Worm (Caenorhabditis elegans) whole organism, L2 larva: ENCODE data around the gene elo-7.

Source experiments
- C34F6.9 ChIP-seq: fragments of 150-350 bp; optimal IDR thresholded peaks from 2 replicates; lab custom pipeline; 2014; ENCODE audit warnings: missing biosample characterization, missing genetic modification characterization
- F13H6.1 ChIP-seq: sonication (generic microtip); optimal IDR thresholded peaks from 2 replicates; lab custom pipeline; 2016; ENCODE audit warnings: missing genetic modification characterization, missing compliant biosample characterization
- R02D3.7 ChIP-seq: fragments of 150-350 bp; optimal IDR thresholded peaks from 2 replicates; lab custom pipeline; 2014; ENCODE audit warnings: missing biosample characterization, missing genetic modification characterization
- alr-1 ChIP-seq: fragments of 150-350 bp; optimal IDR thresholded peaks from 2 replicates; lab custom pipeline; 2014; ENCODE audit warnings: missing biosample characterization, missing genetic modification characterization
- ama-1 ChIP-seq: fragments of 150-350 bp; optimal IDR thresholded peaks from 2 replicates; lab custom pipeline; 2018; ENCODE audit warnings: inconsistent platforms
- blmp-1 ChIP-seq: sonication (generic microtip); optimal IDR thresholded peaks from 2 replicates; lab custom pipeline; 2017; ENCODE audit warnings: missing genetic modification characterization, mild to moderate bottlenecking, missing compliant biosample characterization, antibody characterized with exemption, moderate library complexity; ENCODE audit not compliant: insufficient read depth
- ceh-16 ChIP-seq: fragments of 150-350 bp; optimal IDR thresholded peaks from 2 replicates; lab custom pipeline; 2014; ENCODE audit warnings: missing biosample characterization, missing genetic modification characterization
- ceh-82 ChIP-seq: fragments of 150-350 bp; optimal IDR thresholded peaks from 2 replicates; lab custom pipeline; 2014; ENCODE audit warnings: missing biosample characterization, missing genetic modification characterization
- elt-1 ChIP-seq: fragments of 150-350 bp; optimal IDR thresholded peaks from 2 replicates; lab custom pipeline; 2014; ENCODE audit warnings: missing biosample characterization, missing genetic modification characterization
- elt-3 ChIP-seq: sonication (generic microtip); optimal IDR thresholded peaks from 2 replicates; lab custom pipeline; 2017; ENCODE audit warnings: missing biosample characterization, missing genetic modification characterization
- gmeb-1 ChIP-seq: fragments of 150-350 bp; optimal IDR thresholded peaks from 2 replicates; lab custom pipeline; 2014; ENCODE audit warnings: missing biosample characterization, missing genetic modification characterization
- lin-11 ChIP-seq: fragments of 150-350 bp; sonication (generic microtip); optimal IDR thresholded peaks from 2 replicates; lab custom pipeline; 2014; ENCODE audit warnings: missing biosample characterization, missing genetic modification characterization, inconsistent platforms, mixed read lengths
- lin-13 ChIP-seq: fragments of 150-350 bp; optimal IDR thresholded peaks from 2 replicates; lab custom pipeline; 2014; ENCODE audit warnings: missing biosample characterization, missing genetic modification reagents, missing genetic modification characterization
- lin-39 ChIP-seq: fragments of 150-350 bp; optimal IDR thresholded peaks from 2 replicates; lab custom pipeline; 2014; ENCODE audit warnings: missing biosample characterization, missing genetic modification reagents, missing genetic modification characterization
- lsy-2 ChIP-seq, 2 experiments: fragments of 150-350 bp in 1 of 2; sonication (generic microtip) in 1 of 2; optimal IDR thresholded peaks; 2 replicates each; lab custom pipeline; 2014 to 2017; ENCODE audit warnings: missing biosample characterization in 2 of 2, missing genetic modification characterization in 2 of 2
- mab-5 ChIP-seq: fragments of 150-350 bp; optimal IDR thresholded peaks from 2 replicates; lab custom pipeline; 2014; ENCODE audit warnings: missing biosample characterization, missing genetic modification characterization
- mdl-1 ChIP-seq, 2 experiments: fragments of 150-350 bp in 1 of 2; sonication (generic microtip) in 1 of 2; optimal IDR thresholded peaks; 2 replicates each; lab custom pipeline; 2017; ENCODE audit warnings: missing biosample characterization in 2 of 2, missing genetic modification characterization in 2 of 2
- nhr-21 ChIP-seq: fragments of 150-350 bp; optimal IDR thresholded peaks from 2 replicates; lab custom pipeline; 2014; ENCODE audit warnings: missing biosample characterization, missing genetic modification characterization
- nhr-23 ChIP-seq: fragments of 150-350 bp; optimal IDR thresholded peaks from 2 replicates; lab custom pipeline; 2014; ENCODE audit warnings: missing biosample characterization, missing genetic modification reagents, missing genetic modification characterization
- sem-4 ChIP-seq: fragments of 150-350 bp; optimal IDR thresholded peaks from 2 replicates; lab custom pipeline; 2014; ENCODE audit warnings: missing biosample characterization, missing genetic modification reagents, missing genetic modification characterization
- skn-1 ChIP-seq: sonication (generic microtip); optimal IDR thresholded peaks from 2 replicates; lab custom pipeline; 2017; ENCODE audit warnings: missing biosample characterization, missing genetic modification characterization
- sma-3 ChIP-seq: sonication (generic microtip); optimal IDR thresholded peaks from 2 replicates; lab custom pipeline; 2016; ENCODE audit warnings: missing genetic modification reagents, missing genetic modification characterization, missing compliant biosample characterization
- sma-9 ChIP-seq, 2 experiments: fragments of 150-350 bp in 1 of 2; sonication (generic microtip) in 1 of 2; optimal IDR thresholded peaks; 2 replicates each; lab custom pipeline; 2014 to 2016; ENCODE audit warnings: missing genetic modification characterization in 2 of 2, mild to moderate bottlenecking in 1 of 2, missing biosample characterization in 1 of 2, missing compliant biosample characterization in 1 of 2, missing genetic modification reagents in 1 of 2, moderate library complexity in 1 of 2
- snpc-4 ChIP-seq: fragments of 150-350 bp; optimal IDR thresholded peaks from 2 replicates; lab custom pipeline; 2014; ENCODE audit warnings: missing biosample characterization, missing genetic modification characterization
- unc-55 ChIP-seq: fragments of 150-350 bp; sonication (generic microtip); optimal IDR thresholded peaks from 3 replicates; lab custom pipeline; 2014; ENCODE audit warnings: missing biosample characterization, missing genetic modification reagents, missing genetic modification characterization
- unc-62 ChIP-seq: fragments of 150-350 bp; optimal IDR thresholded peaks from 2 replicates; lab custom pipeline; 2014; ENCODE audit warnings: missing biosample characterization, missing genetic modification reagents, missing genetic modification characterization
- zag-1 ChIP-seq: fragments of 150-350 bp; optimal IDR thresholded peaks from 2 replicates; lab custom pipeline; 2014; ENCODE audit warnings: missing biosample characterization, missing genetic modification characterization
- ztf-1 ChIP-seq: fragments of 200-800 bp; sonication (Bioruptor generic); conservative IDR thresholded peaks from 2 replicates; pipeline ENCODE4 v1.3.6; 2022; ENCODE audit warnings: missing genetic modification characterization, missing compliant biosample characterization
- ztf-11 ChIP-seq: sonication (generic microtip); optimal IDR thresholded peaks from 2 replicates; lab custom pipeline; 2017; ENCODE audit warnings: missing biosample characterization, missing genetic modification characterization

Gene elo-7

ce11 chrIV:9488315-9488714 is 41.4 kb upstream of the elo-7 start, which contains the start of gene sru-1:
sru-1 (plus strand) TSS chrIV:9488615.
- no peak for TF ChIP-seq lin-39 (tag; lab: Kevin White, UChicago)

- TF ChIP-seq R02D3.7 (no peak), sma-9 (GFP tag; optimal IDR thresholded peaks at IDR 0.05; lab: Kevin White, UChicago) (no peak), sma-9 (tag; optimal IDR thresholded peaks at IDR 0.05; lab: Kevin White, UChicago) (no peak), sma-3 (no peak), ztf-11 (no peak), mab-5 (tag; lab: Kevin White, UChicago) (no peak)
These were observed 39.4 kb upstream of the elo-7 start, which contains the start of gene sru-6 for ce11 chrIV:9490320-9490719. sru-6 (plus strand) TSS chrIV:9490620.

ce11 chrIV:9496306-9496705 is 33.4 kb upstream of the elo-7 start, which contains the start of gene sru-3:
sru-3 (plus strand) TSS chrIV:9496606.
- no peak for TF ChIP-seq lin-13

- TF ChIP-seq zag-1 (tag; lab: Kevin White, UChicago) (no peak), sem-4 (tag; lab: Kevin White, UChicago) (no peak), skn-1 (no peak), lin-39 (tag; lab: Kevin White, UChicago) (no peak), unc-55 (no peak), ama-1 (lab: Kevin White, UChicago) (no peak), unc-62 (GFP tag; lab: Kevin White, UChicago) (no peak), alr-1 (tag; lab: Kevin White, UChicago) (no peak), F13H6.1 (no peak), sma-3 (no peak), mdl-1 (tag; optimal IDR thresholded peaks at IDR 0.05; lab: Kevin White, UChicago) (no peak), lin-11 (no peak), C34F6.9 (no peak), gmeb-1 (tag; lab: Kevin White, UChicago) (no peak), elt-1 (tag; lab: Kevin White, UChicago) (no peak), elt-3 (tag; lab: Kevin White, UChicago) (no peak), snpc-4 (no peak), ztf-11 (no peak), nhr-23 (no peak)
These were observed 31.7 kb upstream of the elo-7 start, which contains the start of gene sru-4 for ce11 chrIV:9498088-9498487. sru-4 (plus strand) TSS chrIV:9498388.

ce11 chrIV:9499636-9500035 is 30.1 kb upstream of the elo-7 start:
- TF ChIP-seq ceh-16 (tag; lab: Kevin White, UChicago) (no peak), blmp-1 (no peak), unc-55 (no peak), sma-9 (GFP tag; optimal IDR thresholded peaks at IDR 0.05; lab: Kevin White, UChicago) (no peak), sma-9 (tag; optimal IDR thresholded peaks at IDR 0.05; lab: Kevin White, UChicago) (no peak)

DNA sequence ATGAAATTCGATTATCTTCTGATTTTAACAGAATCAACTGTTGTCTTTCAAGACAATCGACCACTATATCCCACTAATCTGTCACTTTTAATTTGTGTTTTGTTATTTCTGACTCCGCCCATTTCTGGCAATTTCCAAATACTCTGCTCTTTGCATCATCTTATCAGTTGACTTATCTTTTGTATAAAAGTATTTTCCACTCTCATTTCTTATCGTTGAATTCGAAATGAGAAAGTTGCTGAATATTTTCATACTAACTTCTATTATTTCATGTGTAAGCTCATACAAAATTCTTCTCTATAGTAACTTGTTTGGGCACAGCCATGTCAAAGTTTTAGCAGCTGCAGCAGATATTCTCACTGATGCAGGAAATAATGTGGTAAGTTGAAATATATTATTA is 29.6 kb upstream of the elo-7 start, which contains the start of gene ugt-21:
Gene ugt-21 (plus strand): TSS at position 212 of the 400 bp plus-strand sequence.
- peak; percentile 31 for TF ChIP-seq sma-9 (GFP tag; optimal IDR thresholded peaks at IDR 0.05; lab: Kevin White, UChicago)
- no peak for TF ChIP-seq sma-9 (tag; optimal IDR thresholded peaks at IDR 0.05; lab: Kevin White, UChicago)
- TF ChIP-seq unc-55 = no peak

DNA sequence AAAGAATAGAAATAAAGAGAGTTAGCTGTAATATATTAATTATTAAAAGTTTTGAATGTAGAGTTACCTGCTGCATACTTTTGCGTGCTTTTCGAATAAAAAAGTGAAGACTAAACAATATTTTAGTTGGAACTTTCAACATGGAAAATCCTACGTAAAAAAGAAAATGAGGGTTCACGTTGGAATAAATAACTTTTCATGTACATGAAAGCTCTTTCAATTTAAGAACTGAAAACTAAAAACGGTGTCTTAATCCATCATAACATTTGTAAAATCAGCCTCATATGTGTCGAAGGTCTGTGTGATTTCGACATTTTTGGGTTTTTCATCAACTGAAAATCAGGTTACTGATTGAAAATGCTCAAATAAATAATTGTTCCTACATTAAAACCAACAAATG is 23.5 kb upstream of the elo-7 start, which contains the start of gene ttr-9:
Gene ttr-9 (minus strand): TSS at position 101 of the 400 bp plus-strand sequence.
- no peak for TF ChIP-seq C34F6.9
- no peak for TF ChIP-seq ztf-1 (GFP tag; lab: Robert Waterston, UW)
- TF ChIP-seq ceh-82 (tag; lab: Kevin White, UChicago) = no peak
- TF ChIP-seq elt-3 (tag; lab: Kevin White, UChicago) = no peak
- no peak for TF ChIP-seq lsy-2 (tag; optimal IDR thresholded peaks at IDR 0.05; lab: Kevin White, UChicago)
- no peak for TF ChIP-seq sma-9 (GFP tag; optimal IDR thresholded peaks at IDR 0.05; lab: Kevin White, UChicago)
- no peak for TF ChIP-seq sma-9 (tag; optimal IDR thresholded peaks at IDR 0.05; lab: Kevin White, UChicago)
- TF ChIP-seq elt-1 (tag; lab: Kevin White, UChicago) = no peak
- TF ChIP-seq lin-39 (tag; lab: Kevin White, UChicago) = no peak
- no peak for TF ChIP-seq nhr-21 (tag; lab: Kevin White, UChicago)
- TF ChIP-seq, all 48 proteins: peak for 0
